Worm (Caenorhabditis elegans) whole organism, L4 larva: ENCODE data around the gene sre-26.

Experiments
- aha-1 ChIP-seq: fragments of 150-350 bp; peaks from one replicate; lab custom pipeline; 2014; ENCODE audit warnings: missing biosample characterization, missing genetic modification characterization
- arid-1 ChIP-seq: fragments of 200-800 bp; sonication (Bioruptor generic); conservative IDR thresholded peaks from 2 replicates; pipeline ENCODE4 v1.3.6; 2022; ENCODE audit warnings: missing genetic modification reagents, missing genetic modification characterization, missing compliant biosample characterization
- ceh-20 ChIP-seq: fragments of 200-800 bp; sonication (Bioruptor generic); IDR thresholded peaks from 2 replicates; pipeline ENCODE4 v1.3.6; 2022; ENCODE audit warnings: missing genetic modification reagents, missing genetic modification characterization, missing compliant biosample characterization
- daf-16 ChIP-seq, 3 experiments: sonication (generic microtip); optimal IDR thresholded peaks; 2 replicates each; lab custom pipeline; 2016 to 2017; ENCODE audit warnings: missing genetic modification characterization in 3 of 3, missing genetic modification reagents in 3 of 3, mild to moderate bottlenecking in 2 of 3, missing compliant biosample characterization in 2 of 3, missing biosample characterization in 1 of 3, moderate library complexity in 1 of 3
- fkh-10 ChIP-seq: fragments of 150-350 bp; optimal IDR thresholded peaks from 2 replicates; lab custom pipeline; 2014; ENCODE audit warnings: missing biosample characterization, missing genetic modification reagents, missing genetic modification characterization
- hif-1 ChIP-seq, 2 experiments: sonication (generic microtip); optimal IDR thresholded peaks; 2 replicates each; lab custom pipeline; 2016 to 2017; ENCODE audit warnings: missing compliant biosample characterization in 2 of 2, missing genetic modification characterization in 2 of 2, missing genetic modification reagents in 2 of 2, missing genotype in 2 of 2, mild to moderate bottlenecking in 1 of 2
- hmg-1.1 ChIP-seq: fragments of 200-800 bp; sonication (Bioruptor generic); IDR thresholded peaks from 2 replicates; pipeline ENCODE4 v1.3.6; 2022; ENCODE audit warnings: missing genetic modification reagents, missing genetic modification characterization, missing compliant biosample characterization
- lin-39 ChIP-seq: fragments of 150-350 bp; optimal IDR thresholded peaks from 2 replicates; lab custom pipeline; 2014; ENCODE audit warnings: missing biosample characterization, missing genetic modification reagents, missing genetic modification characterization
- lsy-2 ChIP-seq, 2 experiments: fragments of 150-350 bp in 1 of 2; sonication (generic microtip) in 1 of 2; optimal IDR thresholded peaks; 2 replicates each; lab custom pipeline; 2014 to 2017; ENCODE audit warnings: missing biosample characterization in 2 of 2, missing genetic modification characterization in 2 of 2
- set-16 ChIP-seq: fragments of 200-800 bp; sonication (Bioruptor generic); IDR thresholded peaks from 2 replicates; pipeline ENCODE4 v1.3.6; 2022; ENCODE audit warnings: missing genetic modification reagents, missing genetic modification characterization, missing compliant biosample characterization
- skn-1 ChIP-seq: fragments of 150-350 bp; optimal IDR thresholded peaks from 2 replicates; lab custom pipeline; 2014; ENCODE audit warnings: missing biosample characterization, missing genetic modification characterization
- unc-62 ChIP-seq, 3 experiments: fragments of 150-350 bp in 1 of 3; sonication (generic microtip); optimal IDR thresholded peaks in 2 of 3; peaks in 1 of 3; 1 replicate in 1 of 3; 2 replicates in 2 of 3; lab custom pipeline; 2014 to 2017; ENCODE audit warnings: missing biosample characterization in 3 of 3, missing genetic modification characterization in 3 of 3, missing genetic modification reagents in 3 of 3, missing genotype in 1 of 3
- vab-7 ChIP-seq: fragments of 200-800 bp; sonication (Bioruptor generic); IDR thresholded peaks from 2 replicates; pipeline ENCODE4 v1.3.6; 2022; ENCODE audit warnings: missing genetic modification reagents, missing genetic modification characterization, missing compliant biosample characterization

sre-26 gene

DNA sequence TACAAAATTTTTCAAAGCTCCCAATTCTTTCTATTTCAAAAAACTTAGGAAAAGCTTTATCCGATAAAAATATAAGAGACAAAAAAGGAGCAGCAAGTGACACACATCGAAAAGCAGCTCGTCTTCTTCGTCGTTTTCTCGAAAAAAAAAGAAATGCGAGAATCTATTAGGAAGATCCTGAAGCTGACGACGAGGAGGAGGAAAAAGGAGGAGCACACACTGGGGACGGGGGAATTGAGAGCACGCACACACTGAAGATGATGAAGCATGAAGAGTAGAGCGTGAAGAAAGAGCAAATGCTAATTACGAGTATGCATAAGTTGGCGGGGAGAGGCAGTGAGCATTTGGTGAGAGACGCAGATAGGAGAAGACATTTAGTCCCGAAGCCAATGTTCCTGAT, 46.5 kb downstream of the sre-26 start:
- no peak for TF ChIP-seq lin-39 (tag; lab: Kevin White, UChicago)
- 0 out of 2 replicates have a peak, but pooled peaks have one; percentile 14 for TF ChIP-seq hmg-1.1 (GFP tag; lab: Robert Waterston, UW)
- no peak for TF ChIP-seq daf-16 (GFP tag; optimal IDR thresholded peaks at IDR 0.05; lab: Kevin White, UChicago)
- TF ChIP-seq daf-16 (tag; optimal IDR thresholded peaks at IDR 0.05; lab: Kevin White, UChicago) = no peak
- TF ChIP-seq ceh-20 (GFP tag; lab: Robert Waterston, UW) = no peak
- peak; percentile 55 for TF ChIP-seq fkh-10 (GFP tag; lab: Kevin White, UChicago)
- TF ChIP-seq arid-1 = no peak
- peak in 1 of 2 experiments; percentile 16 for TF ChIP-seq lsy-2 (tag; optimal IDR thresholded peaks at IDR 0.05; lab: Kevin White, UChicago)
- peak; percentile 92 for TF ChIP-seq aha-1 (tag; lab: Kevin White, UChicago)
- TF ChIP-seq unc-62 (GFP tag; optimal IDR thresholded peaks at IDR 0.05 in 1 of 2; lab: Kevin White, UChicago) = peak in 1 of 2 experiments; percentile 98
- no peak for TF ChIP-seq unc-62 (tag; optimal IDR thresholded peaks at IDR 0.05; lab: Kevin White, UChicago)
- peak; percentile 28; the same call in 1 of the 2 replicates for TF ChIP-seq vab-7 (GFP tag; lab: Robert Waterston, UW)
- TF ChIP-seq, all 104 proteins: peak for 6

DNA sequence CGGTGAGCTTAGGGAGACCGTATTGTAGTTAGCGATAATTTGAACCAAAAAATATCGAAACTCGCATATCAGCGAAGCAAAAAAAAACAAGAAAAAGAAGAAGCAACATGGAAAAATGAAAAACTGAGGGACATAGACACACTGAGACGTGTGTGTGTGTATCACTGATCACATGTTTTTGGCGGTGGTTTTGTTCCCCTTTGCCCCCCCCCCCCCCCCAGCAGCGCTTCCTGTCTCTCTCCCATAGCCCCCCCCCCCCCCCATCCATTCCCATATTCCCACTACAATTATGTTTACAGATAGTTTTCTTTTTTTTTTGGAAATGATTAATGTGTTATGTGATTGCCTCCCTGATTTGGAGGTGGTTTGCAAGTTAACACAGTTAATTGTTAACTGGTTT, 51.2 kb downstream of the sre-26 start:
- peak; percentile 66 for TF ChIP-seq set-16
- TF ChIP-seq skn-1 (tag; lab: Kevin White, UChicago) = no peak
- TF ChIP-seq hif-1 (tag; optimal IDR thresholded peaks at IDR 0.05; lab: Kevin White, UChicago) = peak in 1 of 2 experiments; percentile 16
